Fruit fly (Drosophila melanogaster) whole organism, pupa: ENCODE results near the gene CG43355.

Source experiments
- CG10348 ChIP-seq: fragments of 200-800 bp; sonication (Bioruptor generic); IDR thresholded peaks from 2 replicates; pipeline ENCODE4 v1.3.6; 2022; ENCODE audit warnings: missing biosample characterization, missing genetic modification characterization
- CG12605 ChIP-seq: fragments of 200-800 bp; sonication (Bioruptor generic); IDR thresholded peaks from 2 replicates; pipeline ENCODE4 v1.3.6; 2022; ENCODE audit warnings: missing biosample characterization, missing genetic modification characterization
- CG13204 ChIP-seq: fragments of 200-800 bp; sonication (Bioruptor generic); optimal IDR thresholded peaks from 2 replicates; lab custom pipeline; 2018; ENCODE audit warnings: missing biosample characterization, mild to moderate bottlenecking, missing genetic modification characterization, moderate library complexity
- CG14655 ChIP-seq: fragments of 200-800 bp; sonication (Bioruptor generic); optimal IDR thresholded peaks from 3 replicates; lab custom pipeline; 2017; ENCODE audit warnings: mild to moderate bottlenecking, missing biosample characterization, missing genetic modification reagents, missing genetic modification characterization
- CG15710 ChIP-seq: fragments of 200-800 bp; sonication (Bioruptor generic); optimal IDR thresholded peaks from 2 replicates; lab custom pipeline; 2018; ENCODE audit warnings: missing biosample characterization, mild to moderate bottlenecking, missing genetic modification characterization, moderate library complexity
- CG17806 ChIP-seq: fragments of 200-800 bp; sonication (Bioruptor generic); optimal IDR thresholded peaks from 2 replicates; lab custom pipeline; 2018; ENCODE audit warnings: missing biosample characterization, mild to moderate bottlenecking, missing genetic modification characterization, moderate library complexity
- CG32121 ChIP-seq: fragments of 200-800 bp; sonication (Bioruptor generic); IDR thresholded peaks from 2 replicates; pipeline ENCODE4 v1.3.6; 2022; ENCODE audit warnings: missing biosample characterization, missing genetic modification characterization
- CG34367 ChIP-seq: fragments of 200-800 bp; sonication (Bioruptor generic); optimal IDR thresholded peaks from 2 replicates; lab custom pipeline; 2018; ENCODE audit warnings: missing biosample characterization, mild to moderate bottlenecking, missing genetic modification characterization
- CG4496 ChIP-seq: fragments of 200-800 bp; sonication (Bioruptor generic); IDR thresholded peaks from 3 replicates; pipeline ENCODE4 v1.3.6; 2022; ENCODE audit warnings: missing biosample characterization, missing genetic modification characterization
- CG8159 ChIP-seq: fragments of 200-800 bp; sonication (Bioruptor generic); optimal IDR thresholded peaks from 3 replicates; lab custom pipeline; 2018; ENCODE audit warnings: missing biosample characterization, mild to moderate bottlenecking, missing genetic modification characterization, moderate library complexity
- CG8301 ChIP-seq: fragments of 200-800 bp; sonication (Bioruptor generic); optimal IDR thresholded peaks from 2 replicates; lab custom pipeline; 2018; ENCODE audit warnings: missing biosample characterization, mild to moderate bottlenecking, missing genetic modification characterization
- CG9948 ChIP-seq: fragments of 200-800 bp; sonication (Bioruptor generic); optimal IDR thresholded peaks from 2 replicates; lab custom pipeline; 2018; ENCODE audit warnings: missing biosample characterization, mild to moderate bottlenecking, missing genetic modification characterization, moderate library complexity
- D1 ChIP-seq: fragments of 200-800 bp; sonication (Bioruptor generic); optimal IDR thresholded peaks from 2 replicates; lab custom pipeline; 2018; ENCODE audit warnings: missing biosample characterization, mild to moderate bottlenecking, missing genetic modification characterization, moderate library complexity
- EcR ChIP-seq: fragments of 200-800 bp; sonication (Bioruptor generic); optimal IDR thresholded peaks from 3 replicates; lab custom pipeline; 2019; ENCODE audit warnings: missing biosample characterization, missing genetic modification characterization, mild to moderate bottlenecking, moderate library complexity, missing genetic modification reagents
- Ets98B ChIP-seq: fragments of 200-800 bp; sonication (Bioruptor generic); IDR thresholded peaks from 2 replicates; pipeline ENCODE4 v1.3.6; 2022; ENCODE audit warnings: missing biosample characterization, missing genetic modification characterization
- Pif1B ChIP-seq: fragments of 200-800 bp; sonication (Bioruptor generic); optimal IDR thresholded peaks from 3 replicates; lab custom pipeline; 2016; ENCODE audit warnings: missing biosample characterization, missing genetic modification characterization
- fd96Ca ChIP-seq: fragments of 200-800 bp; sonication (Bioruptor generic); IDR thresholded peaks from 3 replicates; pipeline ENCODE4 v1.3.6; 2022; ENCODE audit warnings: missing biosample characterization, missing genetic modification characterization
- gl ChIP-seq: fragments of 200-800 bp; sonication (Bioruptor generic); optimal IDR thresholded peaks from 2 replicates; lab custom pipeline; 2018; ENCODE audit warnings: missing biosample characterization, mild to moderate bottlenecking, missing genetic modification characterization
- rn ChIP-seq: fragments of 200-800 bp; sonication (Bioruptor generic); IDR thresholded peaks from 2 replicates; pipeline ENCODE4 v1.3.6; 2022; ENCODE audit warnings: missing biosample characterization, missing genetic modification characterization

The CG43355 gene

DNA sequence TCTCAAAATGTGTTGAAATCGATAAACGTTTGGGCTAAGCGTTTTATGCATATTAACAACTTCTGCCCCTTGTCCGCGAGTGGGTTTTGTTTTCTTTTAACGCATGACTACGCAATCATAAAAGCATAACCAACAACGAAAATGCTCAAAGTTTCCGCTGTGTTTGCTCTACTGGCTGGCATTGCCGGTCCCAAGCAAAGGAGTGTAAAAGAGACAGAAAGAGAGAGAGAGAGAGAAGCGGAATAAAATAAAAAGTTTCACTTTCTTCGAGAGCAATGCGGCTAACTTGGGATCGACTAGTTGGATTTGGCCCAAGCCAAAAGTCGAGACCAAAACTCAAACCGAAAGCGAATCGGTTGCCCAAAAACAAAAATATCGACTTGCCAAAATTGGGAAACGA, 18.2 kb downstream of the CG43355 start:
- TF ChIP-seq CG17806 (tag; lab: Kevin White, UChicago) (no peak), CG8301 (tag; lab: Kevin White, UChicago) (no peak), CG14655 (GFP tag; lab: Kevin White, UChicago) (no peak), CG12605 (GFP tag; lab: Robert Waterston, UW) (no peak), gl (tag; lab: Kevin White, UChicago) (no peak), CG13204 (GFP tag; lab: Kevin White, UChicago) (no peak), CG4496 (no peak), CG9948 (no peak), fd96Ca (GFP tag; lab: Robert Waterston, UW) (no peak), rn (GFP tag; lab: Robert Waterston, UW) (no peak), CG15710 (tag; lab: Kevin White, UChicago) (no peak), D1 (tag; lab: Kevin White, UChicago) (no peak), CG34367 (tag; lab: Kevin White, UChicago) (no peak), CG8159 (tag; lab: Kevin White, UChicago) (no peak), Ets98B (GFP tag; lab: Robert Waterston, UW) (no peak)

DNA sequence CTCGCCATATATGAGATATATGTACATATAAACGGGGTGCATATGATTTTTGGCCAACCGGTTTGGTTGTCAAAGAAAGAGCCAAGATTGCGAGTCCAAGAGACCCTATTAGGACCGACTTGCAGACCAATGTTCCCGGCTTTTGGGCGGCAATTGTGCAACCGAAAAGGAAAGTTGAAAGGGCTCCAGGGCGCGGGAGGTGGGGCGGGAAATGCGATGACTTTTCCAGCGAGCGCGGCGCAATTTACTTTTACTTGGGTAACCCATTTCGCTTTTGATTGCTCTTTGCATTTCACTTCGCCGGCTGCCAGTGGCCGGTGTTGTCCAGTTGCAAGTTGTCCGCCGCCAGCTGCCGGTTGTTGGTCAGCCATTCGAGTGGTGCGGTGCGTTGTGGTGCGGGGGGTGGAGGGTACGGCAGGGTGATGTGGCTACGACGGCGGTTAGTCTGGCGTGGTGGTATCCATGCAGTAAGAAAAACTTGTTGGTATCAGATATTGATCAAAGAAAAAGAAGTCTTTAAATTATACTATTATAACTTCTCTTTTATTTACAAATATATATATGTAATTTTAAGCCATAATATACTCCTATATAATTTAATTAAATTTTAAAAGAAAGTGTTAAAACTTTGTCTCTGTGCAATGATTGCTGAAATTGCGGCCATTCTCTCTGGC, 20.5 kb downstream of the CG43355 start:
- TF ChIP-seq CG15710 (tag; lab: Kevin White, UChicago): no peak
- TF ChIP-seq CG32121: peak; percentile 81
- peak; percentile 61; the same call in 1 of the 3 replicates for TF ChIP-seq fd96Ca (GFP tag; lab: Robert Waterston, UW)
- peak; percentile 60; the same call in 2 of the 3 replicates for TF ChIP-seq CG4496
- peak; percentile 80 for TF ChIP-seq Ets98B (GFP tag; lab: Robert Waterston, UW)

DNA sequence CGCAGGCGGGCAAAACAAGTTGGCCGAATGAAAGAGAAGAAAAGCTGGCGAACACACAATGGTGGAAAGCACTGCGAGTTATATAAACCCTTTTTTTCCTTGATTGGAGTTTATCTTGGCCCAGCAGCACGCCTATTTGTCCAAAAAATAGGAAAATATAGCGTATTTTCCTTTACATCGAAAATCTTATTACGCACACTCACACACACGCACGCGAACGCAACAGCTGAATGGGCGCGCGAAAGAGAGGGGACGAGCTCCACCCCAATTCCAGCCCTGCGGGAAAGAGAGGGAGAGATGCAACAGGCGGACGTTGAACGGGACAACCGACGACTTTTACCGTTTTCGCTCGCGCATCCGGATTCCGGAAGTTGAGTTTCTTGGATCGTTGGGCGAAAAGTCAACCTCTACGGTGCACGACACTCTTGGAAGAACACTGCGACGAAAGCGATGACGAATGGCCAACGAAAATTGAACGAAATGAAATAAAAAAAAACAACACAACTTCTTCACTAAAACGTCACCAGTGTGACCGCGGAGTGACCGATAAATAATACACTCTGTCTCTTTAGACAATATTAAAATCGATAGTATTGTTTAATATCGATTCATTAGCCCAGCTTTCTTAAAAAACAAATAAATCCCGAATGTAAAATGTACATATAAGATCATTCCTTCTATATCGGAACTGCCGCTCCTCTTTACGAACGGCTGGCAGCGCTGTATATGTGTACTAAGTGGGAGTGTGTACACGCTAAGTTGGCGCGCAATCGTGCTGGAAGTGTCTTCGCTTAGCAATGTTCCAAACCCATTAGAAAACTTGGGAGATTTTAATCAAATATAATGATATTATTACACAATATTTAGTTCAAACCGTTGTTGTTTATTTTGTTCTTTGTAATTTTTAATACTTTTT, 32.3 kb downstream of the CG43355 start, which contains the start of the genes Dlg5 and CG4970:
TSS of gene Dlg5 (minus strand) at position 556 of the 916 bp plus-strand sequence.
TSS of gene CG4970 (plus strand) at position 866 of the 916 bp plus-strand sequence.
- TF ChIP-seq CG17806 (tag; lab: Kevin White, UChicago) (no peak), Ets98B (GFP tag; lab: Robert Waterston, UW) (0 out of 2 replicates have a peak, but pooled peaks have one; percentile 11), CG12605 (GFP tag; lab: Robert Waterston, UW) (peak; percentile 67), CG34367 (tag; lab: Kevin White, UChicago) (peak; percentile 25), CG4496 (peak; percentile 64; the same call in 1 of the 3 replicates), EcR (peak; percentile 73), rn (GFP tag; lab: Robert Waterston, UW) (no peak)
- TF ChIP-seq, all 21 proteins: peak for 5

- TF ChIP-seq CG17806 (tag; lab: Kevin White, UChicago) (no peak), CG32121 (no peak), fd96Ca (GFP tag; lab: Robert Waterston, UW) (no peak)
Measured at dm6 chr2L:11519532-11519931, 35.0 kb downstream of the CG43355 start, which contains the start of gene CG14929. Gene CG14929 (plus strand): TSS chr2L:11519832.

DNA sequence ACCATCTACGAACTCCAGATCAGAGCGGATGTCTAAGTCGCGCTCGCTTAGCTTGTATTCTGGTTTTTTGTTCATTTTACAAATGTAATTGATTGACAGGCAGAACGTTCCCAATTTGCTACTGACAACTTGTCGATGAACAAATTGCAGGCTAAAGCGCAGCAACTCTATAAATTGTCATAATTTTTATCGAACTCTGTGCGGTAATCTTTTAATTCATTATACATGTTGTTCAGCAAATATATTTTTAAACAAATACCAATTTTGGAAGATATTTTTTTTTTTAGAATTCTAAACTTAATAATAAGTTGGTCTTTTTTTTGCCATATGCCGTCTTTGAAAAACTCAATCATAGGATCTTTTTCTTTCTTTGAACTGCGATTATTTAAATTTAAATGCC, 36.7 kb downstream of the CG43355 start, which contains the start of gene CG14930:
TSS of gene CG14930 (minus strand) at position 101 of the 400 bp plus-strand sequence.
- TF ChIP-seq D1 (tag; lab: Kevin White, UChicago) (no peak), CG34367 (tag; lab: Kevin White, UChicago) (no peak), CG13204 (GFP tag; lab: Kevin White, UChicago) (no peak), CG14655 (GFP tag; lab: Kevin White, UChicago) (no peak), CG32121 (no peak), Ets98B (GFP tag; lab: Robert Waterston, UW) (no peak), CG10348 (GFP tag; lab: Robert Waterston, UW) (no peak), Pif1B (GFP tag; lab: Kevin White, UChicago) (no peak), CG17806 (tag; lab: Kevin White, UChicago) (no peak), EcR (no peak), fd96Ca (GFP tag; lab: Robert Waterston, UW) (no peak), CG8301 (tag; lab: Kevin White, UChicago) (no peak), CG8159 (tag; lab: Kevin White, UChicago) (no peak), rn (GFP tag; lab: Robert Waterston, UW) (no peak), CG9948 (no peak)

DNA sequence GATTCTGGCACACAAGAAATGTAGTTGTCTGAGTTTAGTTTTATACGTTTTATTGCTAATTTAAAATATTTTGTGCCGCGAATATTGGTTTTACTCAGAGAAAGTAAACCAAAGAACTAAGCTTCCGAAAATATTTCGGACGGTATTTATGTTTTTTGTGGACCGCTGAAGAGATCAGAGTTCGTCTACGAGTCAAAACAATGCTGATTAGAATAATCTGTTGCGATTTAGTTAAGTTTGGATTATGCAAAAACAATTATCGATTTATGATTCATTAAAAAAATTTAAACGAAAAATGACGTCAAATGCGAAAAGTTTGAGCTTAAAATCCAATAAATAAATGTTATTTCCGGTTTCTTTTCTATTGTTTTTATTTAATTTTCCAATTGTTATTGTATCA, 38.2 kb downstream of the CG43355 start, which contains the start of gene CG43153:
TSS of gene CG43153 (minus strand) at position 101 of the 400 bp plus-strand sequence.
- TF ChIP-seq CG34367 (tag; lab: Kevin White, UChicago): no peak
- TF ChIP-seq Pif1B (GFP tag; lab: Kevin White, UChicago): no peak
- TF ChIP-seq EcR: no peak
- TF ChIP-seq CG15710 (tag; lab: Kevin White, UChicago): no peak
- no peak for TF ChIP-seq rn (GFP tag; lab: Robert Waterston, UW)
- TF ChIP-seq CG4496: no peak
- TF ChIP-seq CG13204 (GFP tag; lab: Kevin White, UChicago): no peak
- TF ChIP-seq fd96Ca (GFP tag; lab: Robert Waterston, UW): no peak
- TF ChIP-seq CG9948: no peak
- no peak for TF ChIP-seq CG32121
- no peak for TF ChIP-seq CG12605 (GFP tag; lab: Robert Waterston, UW)
- no peak for TF ChIP-seq CG17806 (tag; lab: Kevin White, UChicago)
- no peak for TF ChIP-seq CG8301 (tag; lab: Kevin White, UChicago)
